Worm (Caenorhabditis elegans) whole organism, L3 larva: Measurements from ENCODE around the gene H28G03.2.

Experiments used
- R02D3.7 ChIP-seq: fragments of 150-350 bp; optimal IDR thresholded peaks from 2 replicates; lab custom pipeline; 2014; ENCODE audit warnings: missing biosample characterization, missing genetic modification characterization
- ama-1 ChIP-seq: fragments of 150-350 bp; optimal IDR thresholded peaks from 2 replicates; lab custom pipeline; 2018
- egl-27 ChIP-seq: sonication (generic microtip); optimal IDR thresholded peaks from 4 replicates; lab custom pipeline; 2017; ENCODE audit warnings: missing biosample characterization, missing genetic modification reagents, missing genetic modification characterization
- jun-1 ChIP-seq: fragments of 150-350 bp; optimal IDR thresholded peaks from 2 replicates; lab custom pipeline; 2014; ENCODE audit warnings: missing biosample characterization, missing genetic modification reagents, missing genetic modification characterization
- nhr-11 ChIP-seq: fragments of 150-350 bp; optimal IDR thresholded peaks from 2 replicates; lab custom pipeline; 2014; ENCODE audit warnings: missing biosample characterization, missing genetic modification characterization
- nhr-76 ChIP-seq: fragments of 150-350 bp; sonication (generic microtip); optimal IDR thresholded peaks from 5 replicates; lab custom pipeline; 2014; ENCODE audit warnings: missing biosample characterization, missing genetic modification characterization
- skn-1 ChIP-seq: fragments of 150-350 bp; optimal IDR thresholded peaks from 2 replicates; lab custom pipeline; 2014; ENCODE audit warnings: missing biosample characterization, missing genetic modification characterization
- unc-62 ChIP-seq: fragments of 150-350 bp; sonication (generic microtip); optimal IDR thresholded peaks from 4 replicates; lab custom pipeline; 2014; ENCODE audit warnings: missing biosample characterization, missing genetic modification reagents, missing genetic modification characterization

DNA sequence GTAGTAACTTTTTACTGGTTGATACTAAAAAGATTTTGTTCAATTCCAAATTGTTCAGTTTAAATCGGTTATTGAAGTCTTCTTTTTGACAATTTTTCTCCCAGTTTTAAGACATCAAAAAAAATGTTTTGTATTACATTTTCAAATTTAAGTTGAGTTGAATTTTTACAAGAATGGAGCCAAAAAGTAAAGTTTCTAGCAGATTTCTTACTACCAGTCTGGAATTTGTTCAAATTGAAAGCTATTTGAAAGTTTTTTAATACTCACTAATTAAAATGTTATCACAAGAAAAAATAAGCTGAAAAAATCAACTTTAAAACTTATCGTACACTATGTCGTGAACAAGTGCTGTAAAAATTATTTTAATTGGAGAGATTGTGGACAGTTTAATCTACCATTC lies 15.5 kb upstream of the H28G03.2 start:
- TF ChIP-seq jun-1 (tag; lab: Kevin White, UChicago) (no peak), ama-1 (no peak), R02D3.7 (tag; lab: Kevin White, UChicago) (no peak), nhr-76 (tag; lab: Kevin White, UChicago) (no peak), skn-1 (tag; lab: Kevin White, UChicago) (no peak), unc-62 (GFP tag; lab: Kevin White, UChicago) (no peak), egl-27 (tag; lab: Kevin White, UChicago) (no peak), nhr-11 (tag; lab: Kevin White, UChicago) (no peak)
